Worm (Caenorhabditis elegans) whole organism, L2 larva: Measurements from ENCODE around the gene glb-20.

Source experiments
- alr-1 ChIP-seq: fragments of 150-350 bp; optimal IDR thresholded peaks from 2 replicates; lab custom pipeline; 2014; ENCODE audit warnings: missing biosample characterization, missing genetic modification characterization
- dmd-4 ChIP-seq: sonication (generic microtip); optimal IDR thresholded peaks from 2 replicates; lab custom pipeline; 2017; ENCODE audit warnings: missing biosample characterization, missing genetic modification characterization
- egl-27 ChIP-seq: sonication (generic microtip); optimal IDR thresholded peaks from 3 replicates; lab custom pipeline; 2017; ENCODE audit warnings: missing biosample characterization, missing genetic modification reagents, missing genetic modification characterization
- elt-1 ChIP-seq: fragments of 150-350 bp; optimal IDR thresholded peaks from 2 replicates; lab custom pipeline; 2014; ENCODE audit warnings: missing biosample characterization, missing genetic modification characterization
- lin-11 ChIP-seq: fragments of 150-350 bp; sonication (generic microtip); optimal IDR thresholded peaks from 2 replicates; lab custom pipeline; 2014; ENCODE audit warnings: missing biosample characterization, missing genetic modification characterization, inconsistent platforms, mixed read lengths
- nhr-237 ChIP-seq: fragments of 150-350 bp; optimal IDR thresholded peaks from 2 replicates; lab custom pipeline; 2014; ENCODE audit warnings: missing biosample characterization, missing genetic modification characterization
- nhr-77 ChIP-seq: fragments of 150-350 bp; optimal IDR thresholded peaks from 2 replicates; lab custom pipeline; 2014; ENCODE audit warnings: missing biosample characterization, missing genetic modification characterization

ce11 chrX:13525094-13525493 is 30.9 kb downstream of the glb-20 start:
- TF ChIP-seq alr-1 = no peak
- TF ChIP-seq lin-11 = no peak
- TF ChIP-seq elt-1 (tag; lab: Kevin White, UChicago) = no peak
- no peak for TF ChIP-seq nhr-77 (tag; lab: Kevin White, UChicago)
- TF ChIP-seq egl-27 (tag; lab: Kevin White, UChicago) = no peak
- no peak for TF ChIP-seq nhr-237
- TF ChIP-seq dmd-4 = no peak
